Worm (Caenorhabditis elegans): Measurements from ENCODE around the gene skih-2.

skih-2 gene

DNA sequence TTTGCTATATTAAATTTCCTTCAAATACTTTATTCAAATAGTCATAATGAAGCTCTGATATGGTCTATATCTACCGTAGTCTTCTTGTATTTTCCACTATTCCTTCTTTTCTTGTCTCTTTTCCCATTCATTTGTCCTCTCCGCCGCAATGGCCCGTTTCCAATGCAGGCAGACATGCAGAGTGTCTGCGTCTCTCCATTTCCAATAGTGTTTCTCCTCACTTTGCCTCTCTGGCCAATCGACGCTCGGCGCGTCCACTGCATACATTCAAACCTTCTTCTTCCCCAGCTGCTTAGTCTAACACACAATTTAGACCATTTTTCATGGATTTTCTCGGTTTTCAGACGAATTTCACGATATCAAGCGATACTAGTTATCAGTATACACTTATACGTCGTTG lies 17.0 kb downstream of the skih-2 start (continued):
- TF ChIP-seq isw-1 (GFP tag; IDR thresholded peaks at IDR 0.05) (no peak), unc-62 (GFP tag; optimal IDR thresholded peaks at IDR 0.05) (no peak), F16B12.6 (tag; optimal IDR thresholded peaks at IDR 0.05) (peak; percentile 10), ama-1 (optimal IDR thresholded peaks at IDR 0.05) (no peak), ceh-8 (GFP tag; optimal IDR thresholded peaks at IDR 0.05) (peak; percentile 14), irx-1 (tag; optimal IDR thresholded peaks at IDR 0.05) (no peak), unc-30 (tag; optimal IDR thresholded peaks at IDR 0.05) (no peak), snu-23 (GFP tag; optimal IDR thresholded peaks at IDR 0.05) (peak; percentile 62), zag-1 (tag; optimal IDR thresholded peaks at IDR 0.05) (no peak), fkh-8 (tag; optimal IDR thresholded peaks at IDR 0.05) (peak; percentile 14), nhr-19 (GFP tag; conservative IDR thresholded peaks at IDR 0.05) (peak; percentile 58; the same call in 1 of the 2 replicates), hlh-4 (tag; optimal IDR thresholded peaks at IDR 0.05) (no peak), zip-4 (GFP tag; optimal IDR thresholded peaks at IDR 0.05) (no peak), sup-37 (GFP tag; optimal IDR thresholded peaks at IDR 0.05) (no peak), nhr-85 (tag) (no peak), hpl-2 (GFP tag; optimal IDR thresholded peaks at IDR 0.05) (no peak), aly-2 (tag; optimal IDR thresholded peaks at IDR 0.05) (no peak), egl-13 (tag; optimal IDR thresholded peaks at IDR 0.05) (no peak), sptf-1 (tag; optimal IDR thresholded peaks at IDR 0.05) (no peak), fos-1 (tag; optimal IDR thresholded peaks at IDR 0.05) (no peak), mab-9 (GFP tag; IDR thresholded peaks at IDR 0.05) (no peak), nhr-77 (tag; optimal IDR thresholded peaks at IDR 0.05) (no peak), mdl-1 (tag; optimal IDR thresholded peaks at IDR 0.05) (peak in 1 of 2 experiments; percentile 5), fkh-4 (tag; optimal IDR thresholded peaks at IDR 0.05; ENCODE audit: borderline replicate concordance) (no peak), jun-1 (tag; optimal IDR thresholded peaks at IDR 0.05) (peak; percentile 3), C16A3.4 (tag; optimal IDR thresholded peaks at IDR 0.05) (no peak), mep-1 (tag; optimal IDR thresholded peaks at IDR 0.05) (no peak), lin-15B (tag; optimal IDR thresholded peaks at IDR 0.05) (peak; percentile 33), xbp-1 (tag; optimal IDR thresholded peaks at IDR 0.05) (peak; percentile 96), alr-1 (tag; optimal IDR thresholded peaks at IDR 0.05; ENCODE audit: borderline replicate concordance) (no peak), hlh-17 (GFP tag; optimal IDR thresholded peaks at IDR 0.05; ENCODE audit: borderline replicate concordance) (no peak), C34B4.2 (tag; optimal IDR thresholded peaks at IDR 0.05) (no peak), nhr-76 (tag; optimal IDR thresholded peaks at IDR 0.05) (no peak), egl-27 (tag; optimal IDR thresholded peaks at IDR 0.05) (no peak), ces-1 (GFP tag; optimal IDR thresholded peaks at IDR 0.05) (no peak), efl-3 (GFP tag; optimal IDR thresholded peaks at IDR 0.05) (no peak), nhr-84 (tag; optimal IDR thresholded peaks at IDR 0.05) (no peak), aha-1 (tag; optimal IDR thresholded peaks at IDR 0.05) (no peak), lir-3 (tag; optimal IDR thresholded peaks at IDR 0.05; ENCODE audit: poor library complexity) (no peak), efl-1 (optimal IDR thresholded peaks at IDR 0.05) (peak; percentile 55 to 69), efl-1 (GFP tag; optimal IDR thresholded peaks at IDR 0.05 in 1 of 2) (peak in 1 of 2 experiments; percentile 92), ceh-63 (GFP tag; optimal IDR thresholded peaks at IDR 0.05) (no peak), ztf-4 (tag; optimal IDR thresholded peaks at IDR 0.05) (no peak), lsy-2 (tag; optimal IDR thresholded peaks at IDR 0.05) (peak; percentile 65 to 76), ztf-11 (tag; optimal IDR thresholded peaks at IDR 0.05) (peak in 1 of 2 experiments; percentile 12), Y116A8C.19 (tag; optimal IDR thresholded peaks at IDR 0.05; ENCODE audit: borderline replicate concordance) (no peak), unc-98 (GFP tag; IDR thresholded peaks at IDR 0.05) (no peak), nhr-11 (tag; optimal IDR thresholded peaks at IDR 0.05) (no peak), C04F5.9 (tag; optimal IDR thresholded peaks at IDR 0.05) (no peak), dpl-1 (GFP tag; optimal IDR thresholded peaks at IDR 0.05) (peak in 2 of 3 experiments; percentile 8 to 39)

Measured in whole organism, L1 larva.